Worm (Caenorhabditis elegans) whole organism, L4 larva: ENCODE results near the gene sre-6.

Experiments used
- mep-1 ChIP-seq: fragments of 150-350 bp; sonication (generic microtip); optimal IDR thresholded peaks from 3 replicates; lab custom pipeline; 2014; ENCODE audit warnings: missing biosample characterization, missing genetic modification characterization
- nhr-28 ChIP-seq: fragments of 150-350 bp; optimal IDR thresholded peaks from 2 replicates; lab custom pipeline; 2014; ENCODE audit warnings: missing biosample characterization, missing genetic modification characterization
- nhr-76 ChIP-seq: fragments of 150-350 bp; optimal IDR thresholded peaks from 2 replicates; lab custom pipeline; 2014; ENCODE audit warnings: missing biosample characterization, missing genetic modification characterization
- pha-4 ChIP-seq, 2 experiments: fragments of 150-350 bp in 1 of 2; fragments of 200-800 bp in 1 of 2; sonication (Bioruptor generic) in 1 of 2; IDR thresholded peaks in 1 of 2; optimal IDR thresholded peaks in 1 of 2; 2 replicates each; pipeline versions ENCODE4 v1.3.6 to Lab custom; 2014 to 2022; ENCODE audit warnings: missing genetic modification characterization in 2 of 2, missing genetic modification reagents in 2 of 2, missing biosample characterization in 1 of 2, missing compliant biosample characterization in 1 of 2
- unc-130 ChIP-seq: sonication (generic microtip); optimal IDR thresholded peaks from 2 replicates; lab custom pipeline; 2016; ENCODE audit warnings: missing genetic modification reagents, missing genetic modification characterization, missing compliant biosample characterization
- ztf-11 ChIP-seq: fragments of 150-350 bp; optimal IDR thresholded peaks from 2 replicates; lab custom pipeline; 2014; ENCODE audit warnings: missing biosample characterization, missing genetic modification characterization

DNA sequence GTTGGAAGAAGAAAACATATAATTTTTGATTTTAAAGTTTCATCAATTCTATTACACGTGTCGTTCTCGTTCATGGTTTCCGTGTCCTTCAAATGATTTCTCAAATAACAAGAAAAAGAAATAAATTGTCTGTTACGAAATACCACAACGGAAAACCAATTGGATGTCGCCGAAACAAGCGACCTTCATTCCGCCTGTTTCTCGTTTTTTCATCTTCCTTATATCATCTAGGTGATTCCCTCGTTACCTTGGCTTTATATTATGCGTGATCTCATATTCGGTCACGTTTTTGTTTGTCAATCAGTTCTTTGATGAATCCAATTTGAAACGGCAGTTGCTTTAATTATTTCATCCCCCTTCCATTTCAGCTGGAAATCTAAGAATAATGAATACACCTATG, 5.5 kb downstream of the sre-6 start:
- TF ChIP-seq pha-4 (GFP tag; IDR thresholded peaks at IDR 0.05; lab: Robert Waterston, UW): no peak
- TF ChIP-seq pha-4 (tag; optimal IDR thresholded peaks at IDR 0.05; lab: Kevin White, UChicago): no peak
- peak; percentile 8 for TF ChIP-seq nhr-28 (tag; lab: Kevin White, UChicago)
- TF ChIP-seq unc-130 (GFP tag; lab: Kevin White, UChicago): no peak
- TF ChIP-seq mep-1 (tag; lab: Kevin White, UChicago): peak; percentile 10
- TF ChIP-seq nhr-76 (tag; lab: Kevin White, UChicago): no peak
- TF ChIP-seq ztf-11: no peak
